Worm (Caenorhabditis elegans): ENCODE measurements around the gene D1086.21.

DNA sequence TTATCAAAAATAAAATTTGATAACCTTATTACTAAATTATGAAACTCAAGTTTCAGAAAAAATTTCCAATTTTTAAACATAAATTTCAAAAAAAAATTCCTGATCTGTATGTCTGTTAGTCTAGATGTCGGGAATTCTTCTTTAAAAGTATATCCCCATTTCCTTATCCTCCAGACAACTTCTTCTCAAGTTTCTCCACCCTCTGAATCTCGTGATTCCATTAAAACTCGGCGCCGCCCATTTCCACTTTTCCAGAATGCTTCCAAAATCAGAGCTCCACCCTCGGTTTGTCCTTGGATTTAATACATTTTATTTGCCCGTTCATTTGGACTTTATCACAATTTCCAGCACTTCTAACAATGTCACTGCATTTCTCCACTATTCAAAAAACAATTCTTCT is 30.9 kb upstream of the D1086.21 start, which contains the start of gene ins-10:
- TF ChIP-seq flt-1 (GFP tag; IDR thresholded peaks at IDR 0.05) (no peak), ama-1 (optimal IDR thresholded peaks at IDR 0.05) (no peak), tra-4 (tag; optimal IDR thresholded peaks at IDR 0.05) (no peak), scrt-1 (GFP tag; IDR thresholded peaks at IDR 0.05) (no peak), tbx-37 (GFP tag; conservative IDR thresholded peaks at IDR 0.05) (no peak), B0310.2 (tag; optimal IDR thresholded peaks at IDR 0.05) (no peak), pes-1 (GFP tag; IDR thresholded peaks at IDR 0.05) (no peak)

Measured in whole organism, early embryonic.